Fruit fly (Drosophila melanogaster): ENCODE measurements around the gene Tehao.

Gene Tehao

dm6 chr2L:13434795-13435634 is at the start of gene Tehao:
Tehao (plus strand) TSS chr2L:13435622.
- TF ChIP-seq Myc (optimal IDR thresholded peaks at IDR 0.05) (no peak), Sin3A (optimal IDR thresholded peaks at IDR 0.05) (no peak), psq (optimal IDR thresholded peaks at IDR 0.05) (no peak), insv (optimal IDR thresholded peaks at IDR 0.05) (no peak)

- TF ChIP-seq Sin3A (optimal IDR thresholded peaks at IDR 0.05) (no peak), psq (optimal IDR thresholded peaks at IDR 0.05) (no peak), Myc (optimal IDR thresholded peaks at IDR 0.05) (no peak), h (optimal IDR thresholded peaks at IDR 0.05) (no peak), ttk (optimal IDR thresholded peaks at IDR 0.05) (no peak), insv (optimal IDR thresholded peaks at IDR 0.05) (no peak)
Observed at dm6 chr2L:13387255-13387654, 48.2 kb upstream of the Tehao start, which contains the start of the genes Ing5 and CG7099. Ing5 (minus strand) TSS chr2L:13387312. CG7099 (plus strand) TSS chr2L:13387571.

- TF ChIP-seq psq (optimal IDR thresholded peaks at IDR 0.05) (no peak), h (optimal IDR thresholded peaks at IDR 0.05) (no peak), insv (optimal IDR thresholded peaks at IDR 0.05) (no peak), Sin3A (optimal IDR thresholded peaks at IDR 0.05) (no peak), Myc (optimal IDR thresholded peaks at IDR 0.05) (no peak), ttk (optimal IDR thresholded peaks at IDR 0.05) (no peak)
Observed at dm6 chr2L:13394903-13395302, 40.5 kb upstream of the Tehao start, which contains the start of gene RpL24. RpL24 (minus strand) TSS chr2L:13395131.

dm6 chr2L:13396084-13396483 is 39.3 kb upstream of the Tehao start, which contains the start of gene CG16957:
CG16957 (minus strand) TSS chr2L:13396184.
- TF ChIP-seq Myc (optimal IDR thresholded peaks at IDR 0.05) (no peak), ttk (optimal IDR thresholded peaks at IDR 0.05) (no peak), psq (optimal IDR thresholded peaks at IDR 0.05) (no peak), h (optimal IDR thresholded peaks at IDR 0.05) (no peak), Sin3A (optimal IDR thresholded peaks at IDR 0.05) (no peak), insv (optimal IDR thresholded peaks at IDR 0.05) (no peak)

dm6 chr2L:13397393-13397792 is 38.0 kb upstream of the Tehao start:
- peak; percentile 91 for TF ChIP-seq ttk (optimal IDR thresholded peaks at IDR 0.05)
- no peak for TF ChIP-seq h (optimal IDR thresholded peaks at IDR 0.05)
- TF ChIP-seq Sin3A (optimal IDR thresholded peaks at IDR 0.05) = no peak

dm6 chr2L:13398614-13399161 is 36.7 kb upstream of the Tehao start, which contains the start of the genes CG10859 and CG7110:
CG10859 (minus strand) TSS chr2L:13398664.
CG7110 (plus strand) TSS chr2L:13398991.
- TF ChIP-seq ttk (optimal IDR thresholded peaks at IDR 0.05) (no peak), Sin3A (optimal IDR thresholded peaks at IDR 0.05) (no peak), insv (optimal IDR thresholded peaks at IDR 0.05) (no peak), h (optimal IDR thresholded peaks at IDR 0.05) (no peak), Myc (optimal IDR thresholded peaks at IDR 0.05) (no peak), psq (optimal IDR thresholded peaks at IDR 0.05) (no peak)

- no peak for TF ChIP-seq Sin3A (optimal IDR thresholded peaks at IDR 0.05)
- TF ChIP-seq h (optimal IDR thresholded peaks at IDR 0.05) = no peak
- no peak for TF ChIP-seq insv (optimal IDR thresholded peaks at IDR 0.05)
- no peak for TF ChIP-seq psq (optimal IDR thresholded peaks at IDR 0.05)
- TF ChIP-seq Myc (optimal IDR thresholded peaks at IDR 0.05) = no peak
- TF ChIP-seq ttk (optimal IDR thresholded peaks at IDR 0.05) = no peak
Observed at dm6 chr2L:13399565-13399964, 35.9 kb upstream of the Tehao start.

- TF ChIP-seq h (optimal IDR thresholded peaks at IDR 0.05) (no peak), Myc (optimal IDR thresholded peaks at IDR 0.05) (no peak), ttk (optimal IDR thresholded peaks at IDR 0.05) (no peak), psq (optimal IDR thresholded peaks at IDR 0.05) (no peak), insv (optimal IDR thresholded peaks at IDR 0.05) (no peak), Sin3A (optimal IDR thresholded peaks at IDR 0.05) (no peak)
Observed at dm6 chr2L:13411566-13411965, 23.9 kb upstream of the Tehao start, which contains the start of gene Vm34Ca. Vm34Ca (minus strand) TSS chr2L:13411631.

dm6 chr2L:13412219-13412618 is 23.2 kb upstream of the Tehao start, which contains the start of gene Flad2:
Flad2 (plus strand) TSS chr2L:13412519.
- TF ChIP-seq psq (optimal IDR thresholded peaks at IDR 0.05) (no peak), Sin3A (optimal IDR thresholded peaks at IDR 0.05) (no peak), ttk (optimal IDR thresholded peaks at IDR 0.05) (no peak), h (optimal IDR thresholded peaks at IDR 0.05) (no peak), Myc (optimal IDR thresholded peaks at IDR 0.05) (no peak), insv (optimal IDR thresholded peaks at IDR 0.05) (no peak)

dm6 chr2L:13414525-13415481 is 20.6 kb upstream of the Tehao start, which contains the start of the genes CG16956, CG42784 and CG43850:
CG16956 (minus strand) TSS chr2L:13414575.
CG42784 (plus strand) TSS chr2L:13415431.
CG43850 (plus strand) TSS chr2L:13415431.
- TF ChIP-seq Myc (optimal IDR thresholded peaks at IDR 0.05) (no peak), psq (optimal IDR thresholded peaks at IDR 0.05) (no peak)

dm6 chr2L:13430919-13431502 is 4.4 kb upstream of the Tehao start:
- TF ChIP-seq ttk (optimal IDR thresholded peaks at IDR 0.05) = no peak
- TF ChIP-seq h (optimal IDR thresholded peaks at IDR 0.05) = no peak
- no peak for TF ChIP-seq Sin3A (optimal IDR thresholded peaks at IDR 0.05)
- no peak for TF ChIP-seq Myc (optimal IDR thresholded peaks at IDR 0.05)
- no peak for TF ChIP-seq insv (optimal IDR thresholded peaks at IDR 0.05)
- no peak for TF ChIP-seq psq (optimal IDR thresholded peaks at IDR 0.05)

All from Kc167 (cell line).